Fruit fly (Drosophila melanogaster) whole organism, prepupa: ENCODE data around the gene Mi-2.
A peak's percentile ranks its signal among the peaks of the same experiment; 100 is the strongest.

Source experiments
- CG10631 ChIP-seq: fragments of 200-800 bp; sonication (Bioruptor generic); optimal IDR thresholded peaks from 2 replicates; lab custom pipeline; 2016; ENCODE audit warnings: missing biosample characterization, missing genetic modification characterization
- CG10669 ChIP-seq: fragments of 200-800 bp; sonication (Bioruptor generic); optimal IDR thresholded peaks from 3 replicates; lab custom pipeline; 2018; ENCODE audit warnings: missing biosample characterization, mild to moderate bottlenecking, missing genetic modification characterization, moderate library complexity
- CG11294 ChIP-seq: fragments of 200-800 bp; sonication (Bioruptor generic); IDR thresholded peaks from 2 replicates; pipeline ENCODE4 v1.3.6; 2022; ENCODE audit warnings: missing biosample characterization, missing genetic modification characterization
- CG11762 ChIP-seq: fragments of 200-800 bp; sonication (Bioruptor generic); optimal IDR thresholded peaks from 3 replicates; lab custom pipeline; 2016; ENCODE audit warnings: missing biosample characterization, missing genetic modification characterization; ENCODE audit not compliant: insufficient read depth
- CG11902 ChIP-seq: fragments of 200-800 bp; sonication (Bioruptor generic); optimal IDR thresholded peaks from 3 replicates; lab custom pipeline; 2016; ENCODE audit warnings: missing biosample characterization, missing genetic modification characterization
- CG15336 ChIP-seq: fragments of 200-800 bp; sonication (Bioruptor generic); IDR thresholded peaks from 2 replicates; pipeline ENCODE4 v1.3.6; 2022; ENCODE audit warnings: missing biosample characterization, missing genetic modification characterization
- CG1621 ChIP-seq: fragments of 200-800 bp; sonication (Bioruptor generic); optimal IDR thresholded peaks from 3 replicates; lab custom pipeline; 2018; ENCODE audit warnings: missing biosample characterization, mild to moderate bottlenecking, missing genetic modification characterization
- CG3032 ChIP-seq: fragments of 200-800 bp; optimal IDR thresholded peaks from 2 replicates; lab custom pipeline; 2019; ENCODE audit warnings: missing biosample characterization, mild to moderate bottlenecking, missing genetic modification characterization, moderate library complexity
- CG31627 ChIP-seq: fragments of 200-800 bp; sonication (Bioruptor generic); optimal IDR thresholded peaks from 3 replicates; lab custom pipeline; 2016; ENCODE audit warnings: missing biosample characterization, missing genetic modification characterization
- CG6163 ChIP-seq: fragments of 200-800 bp; sonication (Bioruptor generic); IDR thresholded peaks from 3 replicates; pipeline ENCODE4 v1.3.6; 2022; ENCODE audit warnings: missing biosample characterization, missing genetic modification characterization
- CG6276 ChIP-seq: fragments of 200-800 bp; sonication (Bioruptor generic); optimal IDR thresholded peaks from 2 replicates; lab custom pipeline; 2017; ENCODE audit warnings: missing biosample characterization, mild to moderate bottlenecking, missing genetic modification characterization
- CG6808 ChIP-seq: fragments of 200-800 bp; sonication (Bioruptor generic); optimal IDR thresholded peaks from 3 replicates; lab custom pipeline; 2017; ENCODE audit warnings: missing biosample characterization, missing genetic modification characterization, mild to moderate bottlenecking, moderate library complexity, missing genetic modification reagents
- CG6854 ChIP-seq: fragments of 200-800 bp; sonication (Bioruptor generic); optimal IDR thresholded peaks from 2 replicates; lab custom pipeline; 2017; ENCODE audit warnings: missing biosample characterization, mild to moderate bottlenecking, missing genetic modification characterization
- CG8119 ChIP-seq: fragments of 200-800 bp; sonication (Bioruptor generic); IDR thresholded peaks from 3 replicates; pipeline ENCODE4 v1.3.6; 2022; ENCODE audit warnings: missing biosample characterization, missing genetic modification characterization
- CG8632 ChIP-seq: fragments of 200-800 bp; sonication (Bioruptor generic); optimal IDR thresholded peaks from 3 replicates; lab custom pipeline; 2016; ENCODE audit warnings: missing biosample characterization, missing genetic modification characterization
- Eip75B ChIP-seq: fragments of 200-800 bp; sonication (Bioruptor generic); optimal IDR thresholded peaks from 3 replicates; lab custom pipeline; 2016; ENCODE audit warnings: missing biosample characterization, missing genetic modification characterization
- Eip78C ChIP-seq: fragments of 200-800 bp; sonication (Bioruptor generic); peaks from one replicate; lab custom pipeline; 2016; ENCODE audit warnings: missing biosample characterization, missing genetic modification characterization
- Eip93F ChIP-seq: fragments of 200-800 bp; sonication (Bioruptor generic); optimal IDR thresholded peaks from 2 replicates; lab custom pipeline; 2016; ENCODE audit warnings: missing biosample characterization, mild to moderate bottlenecking, missing genetic modification characterization
- Ets21C ChIP-seq: fragments of 200-800 bp; sonication (Bioruptor generic); optimal IDR thresholded peaks from 3 replicates; lab custom pipeline; 2016; ENCODE audit warnings: missing biosample characterization, missing genetic modification characterization
- Hr39 ChIP-seq: fragments of 200-800 bp; sonication (Bioruptor generic); optimal IDR thresholded peaks from 2 replicates; lab custom pipeline; 2016; ENCODE audit warnings: missing biosample characterization, missing genetic modification characterization
- Hr4 ChIP-seq: fragments of 200-800 bp; sonication (Bioruptor generic); optimal IDR thresholded peaks from 3 replicates; lab custom pipeline; 2016; ENCODE audit warnings: missing biosample characterization, missing genetic modification characterization
- Smox ChIP-seq: fragments of 200-800 bp; sonication (Bioruptor generic); optimal IDR thresholded peaks from 3 replicates; lab custom pipeline; 2016; ENCODE audit warnings: missing biosample characterization, missing genetic modification characterization
- Sox102F ChIP-seq: fragments of 200-800 bp; sonication (Bioruptor generic); optimal IDR thresholded peaks from 2 replicates; lab custom pipeline; 2016; ENCODE audit warnings: missing biosample characterization, mild to moderate bottlenecking, missing genetic modification characterization
- Sox14 ChIP-seq: fragments of 200-800 bp; sonication (Bioruptor generic); optimal IDR thresholded peaks from 3 replicates; lab custom pipeline; 2016; ENCODE audit warnings: missing biosample characterization, missing genetic modification characterization
- achi ChIP-seq: fragments of 200-800 bp; sonication (Bioruptor generic); optimal IDR thresholded peaks from 3 replicates; lab custom pipeline; 2016; ENCODE audit warnings: missing biosample characterization, missing genetic modification characterization
- cyc ChIP-seq: fragments of 200-800 bp; sonication (Bioruptor generic); optimal IDR thresholded peaks from 3 replicates; lab custom pipeline; 2016; ENCODE audit warnings: missing biosample characterization, missing genetic modification characterization
- dsx ChIP-seq: fragments of 200-800 bp; optimal IDR thresholded peaks from 3 replicates; lab custom pipeline; 2019; ENCODE audit warnings: missing biosample characterization, mild to moderate bottlenecking, missing genetic modification characterization, moderate library complexity; ENCODE audit not compliant: poor library complexity, severe bottlenecking
- eg ChIP-seq: fragments of 200-800 bp; sonication (Bioruptor generic); IDR thresholded peaks from 3 replicates; pipeline ENCODE4 v1.3.6; 2022; ENCODE audit warnings: missing biosample characterization, missing genetic modification characterization
- esn ChIP-seq: fragments of 200-800 bp; sonication (Bioruptor generic); optimal IDR thresholded peaks from 2 replicates; lab custom pipeline; 2016; ENCODE audit warnings: missing biosample characterization, mild to moderate bottlenecking, missing genetic modification characterization, moderate library complexity
- fd59A ChIP-seq: fragments of 200-800 bp; sonication (Bioruptor generic); optimal IDR thresholded peaks from 2 replicates; lab custom pipeline; 2017; ENCODE audit warnings: missing biosample characterization, mild to moderate bottlenecking, missing genetic modification characterization, missing genetic modification reagents
- fd85E ChIP-seq: fragments of 200-800 bp; sonication (Bioruptor generic); optimal IDR thresholded peaks from 3 replicates; lab custom pipeline; 2016; ENCODE audit warnings: missing biosample characterization, missing genetic modification characterization
- fkh ChIP-seq: fragments of 200-800 bp; sonication (Bioruptor generic); optimal IDR thresholded peaks from 3 replicates; lab custom pipeline; 2017; ENCODE audit warnings: missing biosample characterization, mild to moderate bottlenecking, missing genetic modification characterization, moderate library complexity
- lz ChIP-seq: fragments of 200-800 bp; sonication (Bioruptor generic); optimal IDR thresholded peaks from 3 replicates; lab custom pipeline; 2016; ENCODE audit warnings: missing biosample characterization, missing genetic modification characterization
- salr ChIP-seq, 2 experiments: fragments of 200-800 bp; sonication (Bioruptor generic); optimal IDR thresholded peaks; 3 replicates each; lab custom pipeline; 2016 to 2018; ENCODE audit warnings: missing biosample characterization in 2 of 2, missing genetic modification characterization in 2 of 2, mild to moderate bottlenecking in 1 of 2
- spab ChIP-seq: fragments of 200-800 bp; sonication (Bioruptor generic); optimal IDR thresholded peaks from 2 replicates; lab custom pipeline; 2017; ENCODE audit warnings: missing biosample characterization, mild to moderate bottlenecking, missing genetic modification characterization, missing genetic modification reagents
- vri ChIP-seq: fragments of 200-800 bp; sonication (Bioruptor generic); optimal IDR thresholded peaks from 3 replicates; lab custom pipeline; 2016; ENCODE audit warnings: missing biosample characterization, mild to moderate bottlenecking, missing genetic modification characterization

Mi-2 gene

DNA sequence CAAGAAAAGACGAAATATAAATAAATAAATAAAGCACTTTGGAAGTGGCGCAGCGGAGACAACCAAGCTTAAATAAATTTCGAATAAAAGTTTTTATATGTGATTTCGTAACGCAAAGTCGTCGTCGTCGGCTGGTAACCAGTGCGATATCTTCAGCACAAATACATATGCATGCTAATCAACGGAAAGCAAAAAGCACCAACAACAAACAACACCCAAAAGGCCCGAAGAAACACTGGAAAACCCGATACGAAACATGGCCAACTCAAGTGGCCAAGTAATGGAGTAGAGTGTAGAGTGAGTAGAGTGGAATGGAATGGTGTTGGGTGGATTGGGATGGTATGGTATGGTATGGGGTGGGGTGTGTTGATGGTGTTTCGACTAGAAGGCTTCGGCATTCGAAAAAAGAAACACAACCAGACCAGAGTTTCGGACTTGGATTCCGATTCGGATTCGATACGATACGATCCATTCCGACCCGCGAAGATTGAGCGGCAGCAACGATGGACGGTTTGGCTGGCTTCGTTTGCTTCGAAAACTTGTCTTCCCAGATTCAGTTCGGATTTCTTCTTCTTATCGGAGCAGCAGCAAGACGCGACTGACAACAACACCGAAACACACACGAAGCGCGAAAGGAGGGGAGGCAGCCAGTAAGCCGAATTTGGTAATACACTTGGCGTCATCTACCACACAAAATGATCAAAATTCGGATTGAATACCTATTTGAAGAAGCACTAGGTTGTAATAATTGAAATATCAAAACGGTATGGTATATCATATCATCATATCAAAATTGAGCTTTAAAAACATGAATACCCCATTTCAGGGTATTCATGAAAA lies 7.2 kb downstream of the Mi-2 start (continued):
- peak; percentile 97 for TF ChIP-seq CG10669 (GFP tag; lab: Kevin White, UChicago)
- peak; percentile 98 for TF ChIP-seq CG15336
- TF ChIP-seq spab: peak; percentile 95
- peak; percentile 97 for TF ChIP-seq CG3032 (tag; lab: Kevin White, UChicago)
- TF ChIP-seq CG6854: peak; percentile 97
- TF ChIP-seq fd59A (GFP tag; lab: Kevin White, UChicago): peak; percentile 98
- TF ChIP-seq CG10631 (GFP tag; lab: Kevin White, UChicago): peak; percentile 98
- peak; percentile 98 for TF ChIP-seq CG1621 (tag; lab: Kevin White, UChicago)
- peak; percentile 99 for TF ChIP-seq Hr39
- TF ChIP-seq Hr4: peak; percentile 98
- TF ChIP-seq CG6163 (GFP tag; lab: Robert Waterston, UW): peak; percentile 98
- TF ChIP-seq salr (GFP tag; optimal IDR thresholded peaks at IDR 0.05; lab: Kevin White, UChicago): peak; percentile 96 to 97
- TF ChIP-seq CG11294 (GFP tag; lab: Robert Waterston, UW): peak; percentile 93

DNA sequence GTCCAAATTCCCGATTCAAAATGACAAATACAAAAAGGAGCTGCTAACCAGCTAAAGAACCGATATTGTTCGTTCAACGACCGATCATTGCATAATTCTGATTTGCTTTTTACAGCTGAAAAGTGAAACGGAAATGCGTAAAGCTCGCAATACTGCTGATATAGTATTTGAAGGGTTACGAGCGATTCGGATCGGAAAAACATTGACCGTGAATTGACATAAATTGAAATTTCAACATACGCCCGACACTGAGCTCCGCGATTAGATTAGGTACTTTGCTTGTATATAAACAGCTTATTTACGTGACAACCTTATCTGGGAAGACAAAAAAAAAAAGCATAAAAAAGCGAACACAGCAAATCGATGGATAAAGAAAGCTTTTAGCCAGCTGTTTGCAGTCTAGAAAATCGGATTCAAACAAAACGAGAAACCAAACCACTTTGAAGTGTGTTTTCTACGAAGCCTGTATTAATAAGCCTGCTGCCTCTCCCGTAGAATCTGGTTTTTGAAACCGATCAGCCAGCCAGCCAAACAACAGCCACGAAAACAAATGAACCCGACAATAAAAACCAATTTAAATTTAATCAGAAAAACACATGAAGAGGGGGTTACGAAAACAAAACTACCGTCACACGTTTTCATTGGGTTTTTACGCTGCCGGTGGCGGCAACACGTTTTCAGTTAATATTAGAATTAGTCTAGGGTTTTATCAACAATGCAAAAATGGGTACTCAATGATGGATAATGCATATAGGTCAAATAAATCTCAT lies 8.3 kb downstream of the Mi-2 start:
- TF ChIP-seq CG6854 (no peak), Ets21C (GFP tag; lab: Kevin White, UChicago) (no peak), CG8119 (GFP tag; lab: Robert Waterston, UW) (no peak), Sox14 (GFP tag; lab: Kevin White, UChicago) (no peak), CG11902 (GFP tag; lab: Kevin White, UChicago) (no peak), fd59A (GFP tag; lab: Kevin White, UChicago) (no peak), CG10631 (GFP tag; lab: Kevin White, UChicago) (no peak), Sox102F (GFP tag; lab: Kevin White, UChicago) (no peak), CG11762 (GFP tag; lab: Kevin White, UChicago) (no peak), fd85E (GFP tag; lab: Kevin White, UChicago) (no peak), dsx (no peak), Eip75B (GFP tag; lab: Kevin White, UChicago) (no peak), fkh (GFP tag; lab: Kevin White, UChicago) (no peak), lz (GFP tag; lab: Kevin White, UChicago) (no peak), CG31627 (GFP tag; lab: Kevin White, UChicago) (no peak), esn (no peak), achi (GFP tag; lab: Kevin White, UChicago) (no peak), CG8632 (GFP tag; lab: Kevin White, UChicago) (no peak), CG6808 (GFP tag; lab: Kevin White, UChicago) (no peak), CG6276 (GFP tag; lab: Kevin White, UChicago) (no peak), Eip93F (peak; percentile 80), Eip78C (peak; percentile 36), CG10669 (GFP tag; lab: Kevin White, UChicago) (no peak), Smox (GFP tag; lab: Kevin White, UChicago) (no peak), cyc (GFP tag; lab: Kevin White, UChicago) (no peak), vri (GFP tag; lab: Kevin White, UChicago) (peak; percentile 98), eg (GFP tag; lab: Robert Waterston, UW) (no peak)
- TF ChIP-seq, all 60 proteins: peak for 3
